Fruit fly (Drosophila melanogaster): ENCODE data around the gene PGRP-LC.

DNA sequence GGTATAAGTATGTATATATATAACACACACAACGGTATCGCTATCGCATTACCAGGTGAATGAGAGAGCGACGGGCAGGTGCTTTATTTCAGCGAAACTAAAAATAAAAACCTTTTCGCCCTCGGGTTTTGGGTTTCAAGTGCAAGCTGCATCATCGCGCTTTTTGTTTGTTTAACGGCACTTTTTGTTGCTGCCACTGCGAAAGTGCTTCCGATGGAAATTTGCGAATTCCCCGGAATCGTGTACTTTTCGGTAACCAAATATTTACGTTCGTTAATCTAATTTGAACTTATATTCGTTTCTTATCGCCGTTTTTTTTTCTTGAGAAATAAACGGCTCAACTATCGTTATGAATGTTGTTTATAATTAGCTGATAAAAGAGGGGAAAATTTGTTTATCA is 57.4 kb downstream of the PGRP-LC start:
- TF ChIP-seq pzg (GFP tag; optimal IDR thresholded peaks at IDR 0.05): no peak
- TF ChIP-seq CG9727 (GFP tag; optimal IDR thresholded peaks at IDR 0.05): no peak
- TF ChIP-seq CG7372 (GFP tag; IDR thresholded peaks at IDR 0.05): no peak
- no peak for TF ChIP-seq CG1233 (GFP tag; optimal IDR thresholded peaks at IDR 0.05)
